Worm (Caenorhabditis elegans): ENCODE data around the gene R13A1.5.

Gene R13A1.5

DNA sequence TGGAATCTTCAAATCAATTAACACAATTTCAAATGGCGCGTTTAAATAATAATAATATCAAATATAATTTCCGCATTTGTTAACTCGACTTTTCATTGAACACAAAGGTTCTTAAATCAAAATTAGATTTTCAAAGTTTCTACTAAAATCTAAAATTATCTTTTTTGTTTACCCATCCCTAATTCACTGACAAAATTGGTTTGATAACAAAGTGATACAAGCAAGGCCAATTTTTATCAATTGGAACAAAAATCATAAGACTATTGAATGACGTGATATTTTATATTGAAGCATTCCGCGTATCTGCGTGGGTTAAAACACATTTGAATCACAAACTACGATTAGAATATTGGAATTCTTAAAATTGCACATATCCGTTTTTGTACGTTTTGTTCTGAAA lies 1.2 kb downstream of the R13A1.5 start (continued):
- no peak for TF ChIP-seq vab-15 (tag; optimal IDR thresholded peaks at IDR 0.05)
- no peak for TF ChIP-seq fkh-4 (tag; optimal IDR thresholded peaks at IDR 0.05; ENCODE audit: borderline replicate concordance)
- TF ChIP-seq alr-1 (tag; optimal IDR thresholded peaks at IDR 0.05; ENCODE audit: borderline replicate concordance), result no peak
- TF ChIP-seq blmp-1 (tag; optimal IDR thresholded peaks at IDR 0.05), result peak; percentile 22
- TF ChIP-seq aly-2 (tag; optimal IDR thresholded peaks at IDR 0.05), result no peak
- TF ChIP-seq snu-23 (GFP tag; optimal IDR thresholded peaks at IDR 0.05), result no peak
- TF ChIP-seq unc-130 (tag; optimal IDR thresholded peaks at IDR 0.05), result no peak
- no peak for TF ChIP-seq ama-1 (optimal IDR thresholded peaks at IDR 0.05)
- TF ChIP-seq mab-9 (GFP tag; IDR thresholded peaks at IDR 0.05), result no peak
- TF ChIP-seq pax-3 (tag; optimal IDR thresholded peaks at IDR 0.05), result no peak
- TF ChIP-seq ztf-4 (tag; optimal IDR thresholded peaks at IDR 0.05), result no peak
- peak; percentile 38 for TF ChIP-seq nhr-20 (tag; optimal IDR thresholded peaks at IDR 0.05)
- no peak for TF ChIP-seq swsn-7 (tag; optimal IDR thresholded peaks at IDR 0.05)
- TF ChIP-seq elt-2 (tag; optimal IDR thresholded peaks at IDR 0.05), result peak; percentile 89
- no peak for TF ChIP-seq unc-30 (tag; optimal IDR thresholded peaks at IDR 0.05)
- TF ChIP-seq nhr-19 (GFP tag; conservative IDR thresholded peaks at IDR 0.05), result no peak
- no peak for TF ChIP-seq egl-27 (tag; optimal IDR thresholded peaks at IDR 0.05)
- no peak for TF ChIP-seq hlh-4 (tag; optimal IDR thresholded peaks at IDR 0.05)
- no peak for TF ChIP-seq efl-1 (optimal IDR thresholded peaks at IDR 0.05)
- no peak for TF ChIP-seq efl-1 (GFP tag; optimal IDR thresholded peaks at IDR 0.05 in 1 of 2)
- no peak for TF ChIP-seq zip-4 (GFP tag; optimal IDR thresholded peaks at IDR 0.05)
- TF ChIP-seq tlp-1 (tag; optimal IDR thresholded peaks at IDR 0.05), result no peak
- no peak for TF ChIP-seq lir-3 (tag; optimal IDR thresholded peaks at IDR 0.05; ENCODE audit: poor library complexity)
- no peak for TF ChIP-seq unc-98 (GFP tag; IDR thresholded peaks at IDR 0.05)
- TF ChIP-seq nhr-71 (tag; optimal IDR thresholded peaks at IDR 0.05), result peak; percentile 69
- no peak for TF ChIP-seq lin-39 (tag; optimal IDR thresholded peaks at IDR 0.05)
- TF ChIP-seq nhr-76 (tag; optimal IDR thresholded peaks at IDR 0.05), result no peak
- no peak for TF ChIP-seq fkh-8 (tag; optimal IDR thresholded peaks at IDR 0.05)
- TF ChIP-seq lin-15B (tag; optimal IDR thresholded peaks at IDR 0.05), result no peak
- peak in 3 of 6 experiments; percentile 6 to 73 (median 56) for TF ChIP-seq elt-3 (tag; optimal IDR thresholded peaks at IDR 0.05)
- TF ChIP-seq fos-1 (tag; optimal IDR thresholded peaks at IDR 0.05), result no peak
- TF ChIP-seq mdl-1 (tag; optimal IDR thresholded peaks at IDR 0.05), result no peak
- TF ChIP-seq ceh-90 (tag; optimal IDR thresholded peaks at IDR 0.05), result no peak
- no peak for TF ChIP-seq nhr-47 (tag; optimal IDR thresholded peaks at IDR 0.05)
- TF ChIP-seq hpl-2 (GFP tag; optimal IDR thresholded peaks at IDR 0.05), result no peak
- TF ChIP-seq ces-1 (GFP tag; optimal IDR thresholded peaks at IDR 0.05), result no peak
- no peak for TF ChIP-seq skn-1 (tag; optimal IDR thresholded peaks at IDR 0.05)
- peak; percentile 56 for TF ChIP-seq lin-14 (GFP tag; optimal IDR thresholded peaks at IDR 0.05)
- TF ChIP-seq nhr-90 (tag; optimal IDR thresholded peaks at IDR 0.05; ENCODE audit: poor library complexity), result peak; percentile 27
- TF ChIP-seq nhr-237 (tag; optimal IDR thresholded peaks at IDR 0.05), result no peak
- no peak for TF ChIP-seq hlh-17 (GFP tag; optimal IDR thresholded peaks at IDR 0.05; ENCODE audit: borderline replicate concordance)
- no peak for TF ChIP-seq sox-4 (tag; optimal IDR thresholded peaks at IDR 0.05)
- TF ChIP-seq irx-1 (tag; optimal IDR thresholded peaks at IDR 0.05), result no peak
- no peak for TF ChIP-seq mef-2 (tag; optimal IDR thresholded peaks at IDR 0.05)
- TF ChIP-seq snpc-4 (tag; optimal IDR thresholded peaks at IDR 0.05), result no peak
- TF ChIP-seq lsy-2 (tag; optimal IDR thresholded peaks at IDR 0.05), result no peak
- no peak for TF ChIP-seq C04F5.9 (tag; optimal IDR thresholded peaks at IDR 0.05)
- no peak for TF ChIP-seq lin-13 (GFP tag; optimal IDR thresholded peaks at IDR 0.05)
- TF ChIP-seq ztf-11 (tag; optimal IDR thresholded peaks at IDR 0.05), result no peak
- TF ChIP-seq efl-3 (GFP tag; optimal IDR thresholded peaks at IDR 0.05), result no peak
- TF ChIP-seq ceh-82 (tag; optimal IDR thresholded peaks at IDR 0.05), result no peak

All from whole organism, L1 larva.